Fruit fly (Drosophila melanogaster): Measurements from ENCODE around the gene CG12310.

Gene CG12310

dm6 chr3L:15007271-15007948 lies 43.2 kb downstream of the CG12310 start:
- TF ChIP-seq CG8301 (tag; optimal IDR thresholded peaks at IDR 0.05) (peak; percentile 20), CG17806 (tag; optimal IDR thresholded peaks at IDR 0.05) (peak; percentile 39), Pif1A (GFP tag; optimal IDR thresholded peaks at IDR 0.05) (peak; percentile 37), Snoo (tag; optimal IDR thresholded peaks at IDR 0.05) (no peak), CG4496 (GFP tag; IDR thresholded peaks at IDR 0.05) (no peak), Pif1B (GFP tag; optimal IDR thresholded peaks at IDR 0.05) (no peak), CG32121 (GFP tag; IDR thresholded peaks at IDR 0.05) (peak; percentile 32; the same call in 1 of the 2 replicates), CG8159 (tag; optimal IDR thresholded peaks at IDR 0.05) (peak; percentile 46), CG14655 (GFP tag; optimal IDR thresholded peaks at IDR 0.05) (peak; percentile 39), CG12605 (GFP tag; IDR thresholded peaks at IDR 0.05) (0 out of 2 replicates have a peak, but pooled peaks have one; percentile 18), CG34367 (tag; optimal IDR thresholded peaks at IDR 0.05) (peak; percentile 2), CG15710 (tag; optimal IDR thresholded peaks at IDR 0.05) (peak; percentile 24), CG9948 (tag; optimal IDR thresholded peaks at IDR 0.05) (peak; percentile 46)

dm6 chr3L:15006825-15007224 lies 43.8 kb downstream of the CG12310 start:
- TF ChIP-seq Ets98B (GFP tag; IDR thresholded peaks at IDR 0.05) (peak; percentile 91), CG14655 (GFP tag; optimal IDR thresholded peaks at IDR 0.05) (peak; percentile 83), rn (GFP tag; IDR thresholded peaks at IDR 0.05) (peak; percentile 71), CG32121 (GFP tag; IDR thresholded peaks at IDR 0.05) (peak; percentile 92), CG4496 (GFP tag; IDR thresholded peaks at IDR 0.05) (peak; percentile 95), gl (tag; optimal IDR thresholded peaks at IDR 0.05) (peak; percentile 44), EcR (GFP tag; optimal IDR thresholded peaks at IDR 0.05) (no peak), CG34367 (tag; optimal IDR thresholded peaks at IDR 0.05) (peak; percentile 62), CG10348 (GFP tag; IDR thresholded peaks at IDR 0.05) (0 out of 2 replicates have a peak, but pooled peaks have one; percentile 34), Snoo (tag; optimal IDR thresholded peaks at IDR 0.05) (peak; percentile 53), CG13204 (GFP tag; optimal IDR thresholded peaks at IDR 0.05) (no peak), D1 (tag; optimal IDR thresholded peaks at IDR 0.05) (peak; percentile 63), CG8159 (tag; optimal IDR thresholded peaks at IDR 0.05) (peak; percentile 77), CG12605 (GFP tag; IDR thresholded peaks at IDR 0.05) (peak; percentile 91), Pif1B (GFP tag; optimal IDR thresholded peaks at IDR 0.05) (peak; percentile 83), CG8301 (tag; optimal IDR thresholded peaks at IDR 0.05) (peak; percentile 85), Pif1A (GFP tag; optimal IDR thresholded peaks at IDR 0.05) (peak; percentile 86), CG17806 (tag; optimal IDR thresholded peaks at IDR 0.05) (peak; percentile 81), CG9948 (tag; optimal IDR thresholded peaks at IDR 0.05) (peak; percentile 69), fd96Ca (GFP tag; IDR thresholded peaks at IDR 0.05) (0 out of 3 replicates have a peak, but pooled peaks have one; percentile 48), CG15710 (tag; optimal IDR thresholded peaks at IDR 0.05) (peak; percentile 81)

DNA sequence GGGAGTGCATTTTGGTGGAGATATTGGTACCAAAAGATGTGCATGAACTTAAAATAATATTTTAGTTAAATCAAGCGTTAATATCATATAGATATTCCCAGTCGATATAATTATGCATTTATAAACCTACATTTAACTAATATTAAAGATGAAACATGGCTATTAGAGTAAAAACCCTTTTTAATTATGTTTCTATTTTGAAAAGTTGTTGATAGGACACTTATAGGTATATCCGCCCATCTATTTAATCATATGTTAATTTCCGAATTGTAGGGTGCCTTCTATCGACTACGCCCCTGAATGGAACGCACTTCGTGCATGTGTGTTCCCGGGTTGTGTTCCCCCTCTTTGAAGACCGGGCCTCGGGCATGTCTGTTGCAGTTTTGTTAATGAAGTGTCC lies 44.8 kb downstream of the CG12310 start:
- TF ChIP-seq CG14655 (GFP tag; optimal IDR thresholded peaks at IDR 0.05): peak; percentile 70
- peak; percentile 57 for TF ChIP-seq CG8301 (tag; optimal IDR thresholded peaks at IDR 0.05)
- TF ChIP-seq Ets98B (GFP tag; IDR thresholded peaks at IDR 0.05): no peak
- TF ChIP-seq CG15710 (tag; optimal IDR thresholded peaks at IDR 0.05): peak; percentile 65
- TF ChIP-seq CG17806 (tag; optimal IDR thresholded peaks at IDR 0.05): peak; percentile 59
- TF ChIP-seq EcR (GFP tag; optimal IDR thresholded peaks at IDR 0.05): no peak
- no peak for TF ChIP-seq CG10348 (GFP tag; IDR thresholded peaks at IDR 0.05)
- peak; percentile 68 for TF ChIP-seq CG9948 (tag; optimal IDR thresholded peaks at IDR 0.05)
- peak; percentile 49 for TF ChIP-seq Pif1A (GFP tag; optimal IDR thresholded peaks at IDR 0.05)
- no peak for TF ChIP-seq Snoo (tag; optimal IDR thresholded peaks at IDR 0.05)
- peak; percentile 46 for TF ChIP-seq Pif1B (GFP tag; optimal IDR thresholded peaks at IDR 0.05)
- no peak for TF ChIP-seq CG13204 (GFP tag; optimal IDR thresholded peaks at IDR 0.05)
- no peak for TF ChIP-seq fd96Ca (GFP tag; IDR thresholded peaks at IDR 0.05)
- peak; percentile 71 for TF ChIP-seq CG8159 (tag; optimal IDR thresholded peaks at IDR 0.05)
- peak; percentile 0 for TF ChIP-seq D1 (tag; optimal IDR thresholded peaks at IDR 0.05)
- TF ChIP-seq CG12605 (GFP tag; IDR thresholded peaks at IDR 0.05): no peak
- TF ChIP-seq CG32121 (GFP tag; IDR thresholded peaks at IDR 0.05): no peak
- TF ChIP-seq CG34367 (tag; optimal IDR thresholded peaks at IDR 0.05): peak; percentile 47
- no peak for TF ChIP-seq gl (tag; optimal IDR thresholded peaks at IDR 0.05)
- TF ChIP-seq rn (GFP tag; IDR thresholded peaks at IDR 0.05): no peak
- no peak for TF ChIP-seq CG4496 (GFP tag; IDR thresholded peaks at IDR 0.05)

- TF ChIP-seq Pif1A (GFP tag; optimal IDR thresholded peaks at IDR 0.05) (peak; percentile 41), CG8159 (tag; optimal IDR thresholded peaks at IDR 0.05) (peak; percentile 61), CG34367 (tag; optimal IDR thresholded peaks at IDR 0.05) (peak; percentile 45), CG9948 (tag; optimal IDR thresholded peaks at IDR 0.05) (peak; percentile 61), Pif1B (GFP tag; optimal IDR thresholded peaks at IDR 0.05) (no peak), CG15710 (tag; optimal IDR thresholded peaks at IDR 0.05) (peak; percentile 37), fd96Ca (GFP tag; IDR thresholded peaks at IDR 0.05) (peak; percentile 62; the same call in 2 of the 3 replicates), rn (GFP tag; IDR thresholded peaks at IDR 0.05) (0 out of 2 replicates have a peak, but pooled peaks have one; percentile 40), CG17806 (tag; optimal IDR thresholded peaks at IDR 0.05) (peak; percentile 58), CG32121 (GFP tag; IDR thresholded peaks at IDR 0.05) (peak; percentile 69), gl (tag; optimal IDR thresholded peaks at IDR 0.05) (no peak), Ets98B (GFP tag; IDR thresholded peaks at IDR 0.05) (peak; percentile 79), CG14655 (GFP tag; optimal IDR thresholded peaks at IDR 0.05) (no peak), EcR (GFP tag; optimal IDR thresholded peaks at IDR 0.05) (no peak), CG8301 (tag; optimal IDR thresholded peaks at IDR 0.05) (peak; percentile 54), Snoo (tag; optimal IDR thresholded peaks at IDR 0.05) (no peak), CG4496 (GFP tag; IDR thresholded peaks at IDR 0.05) (peak; percentile 77; the same call in 2 of the 3 replicates), CG13204 (GFP tag; optimal IDR thresholded peaks at IDR 0.05) (no peak), CG12605 (GFP tag; IDR thresholded peaks at IDR 0.05) (peak; percentile 79), D1 (tag; optimal IDR thresholded peaks at IDR 0.05) (no peak), CG10348 (GFP tag; IDR thresholded peaks at IDR 0.05) (no peak)
These were observed 45.5 kb downstream of the CG12310 start for dm6 chr3L:15005085-15005484.
